Fruit fly (Drosophila melanogaster) whole organism, embryonic: ENCODE results near the gene mei-218.

ENCODE experiments used
- Adf1 ChIP-seq: fragments of 200-800 bp; sonication (Bioruptor generic); IDR thresholded peaks from 2 replicates; pipeline ENCODE4 v1.3.6; 2022; ENCODE audit warnings: missing biosample characterization, missing genetic modification characterization
- BtbVII ChIP-seq: fragments of 200-800 bp; sonication (Bioruptor generic); optimal IDR thresholded peaks from 3 replicates; lab custom pipeline; 2017; ENCODE audit warnings: missing biosample characterization, mild to moderate bottlenecking, missing genetic modification characterization
- C15 ChIP-seq: fragments of 200-800 bp; sonication (Bioruptor generic); IDR thresholded peaks from 3 replicates; pipeline ENCODE4 v1.3.6; 2022; ENCODE audit warnings: missing biosample characterization, missing genetic modification characterization
- CG10959 ChIP-seq: fragments of 200-800 bp; sonication (Bioruptor generic); IDR thresholded peaks from 2 replicates; pipeline ENCODE4 v1.3.6; 2022; ENCODE audit warnings: missing biosample characterization, missing genetic modification characterization
- CG12391 ChIP-seq: fragments of 200-800 bp; sonication (Bioruptor generic); optimal IDR thresholded peaks from 3 replicates; lab custom pipeline; 2018; ENCODE audit warnings: missing biosample characterization, mild to moderate bottlenecking, missing genetic modification characterization, moderate library complexity
- CG13624 ChIP-seq: fragments of 200-800 bp; sonication (Bioruptor generic); optimal IDR thresholded peaks from 2 replicates; lab custom pipeline; 2016; ENCODE audit warnings: missing biosample characterization, missing genetic modification characterization
- CG14014 ChIP-seq: fragments of 200-800 bp; sonication (Bioruptor generic); IDR thresholded peaks from 2 replicates; pipeline ENCODE4 v1.3.6; 2022; ENCODE audit warnings: missing biosample characterization, missing genetic modification characterization
- CG14667 ChIP-seq: fragments of 200-800 bp; sonication (Bioruptor generic); IDR thresholded peaks from 2 replicates; pipeline ENCODE4 v1.3.6; 2022; ENCODE audit warnings: missing biosample characterization, missing genetic modification characterization
- CG15011 ChIP-seq: fragments of 200-800 bp; sonication (Bioruptor generic); optimal IDR thresholded peaks from 3 replicates; lab custom pipeline; 2018; ENCODE audit warnings: missing biosample characterization, mild to moderate bottlenecking, missing genetic modification characterization
- CG1602 ChIP-seq: fragments of 200-800 bp; sonication (Bioruptor generic); optimal IDR thresholded peaks from 3 replicates; lab custom pipeline; 2016; ENCODE audit warnings: missing biosample characterization, missing genetic modification characterization
- CG16779 ChIP-seq: fragments of 200-800 bp; sonication (Bioruptor generic); IDR thresholded peaks from 2 replicates; pipeline ENCODE4 v1.3.6; 2022; ENCODE audit warnings: missing biosample characterization, missing genetic modification characterization
- CG17912 ChIP-seq: fragments of 200-800 bp; sonication (Bioruptor generic); optimal IDR thresholded peaks from 2 replicates; lab custom pipeline; 2018; ENCODE audit warnings: missing biosample characterization, mild to moderate bottlenecking, missing genetic modification characterization
- CG18011 ChIP-seq: fragments of 200-800 bp; sonication (Bioruptor generic); optimal IDR thresholded peaks from 2 replicates; lab custom pipeline; 2017; ENCODE audit warnings: missing biosample characterization, missing genetic modification characterization, mild to moderate bottlenecking, moderate library complexity, missing genotype
- CG2116 ChIP-seq: fragments of 200-800 bp; sonication (Bioruptor generic); optimal IDR thresholded peaks from 3 replicates; lab custom pipeline; 2018; ENCODE audit warnings: missing biosample characterization, mild to moderate bottlenecking, missing genetic modification characterization
- CG2120 ChIP-seq: fragments of 200-800 bp; sonication (Bioruptor generic); optimal IDR thresholded peaks from 3 replicates; lab custom pipeline; 2016; ENCODE audit warnings: missing biosample characterization, missing genetic modification characterization
- CG2202 ChIP-seq: fragments of 200-800 bp; sonication (Bioruptor generic); optimal IDR thresholded peaks from 2 replicates; lab custom pipeline; 2018; ENCODE audit warnings: missing biosample characterization, mild to moderate bottlenecking, missing genetic modification characterization
- CG2712 ChIP-seq: fragments of 200-800 bp; optimal IDR thresholded peaks from 3 replicates; lab custom pipeline; 2019; ENCODE audit warnings: missing biosample characterization, mild to moderate bottlenecking, missing genetic modification characterization, moderate library complexity
- CG4328 ChIP-seq: fragments of 200-800 bp; sonication (Bioruptor generic); optimal IDR thresholded peaks from 3 replicates; lab custom pipeline; 2017; ENCODE audit warnings: missing biosample characterization, missing genetic modification reagents, missing genetic modification characterization
- CG6683 ChIP-seq: fragments of 200-800 bp; sonication (Bioruptor generic); optimal IDR thresholded peaks from 2 replicates; lab custom pipeline; 2017; ENCODE audit warnings: missing biosample characterization, mild to moderate bottlenecking, missing genetic modification characterization, missing genetic modification reagents
- CG7357 ChIP-seq: fragments of 200-800 bp; sonication (Bioruptor generic); IDR thresholded peaks from 3 replicates; pipeline ENCODE4 v1.3.6; 2022; ENCODE audit warnings: missing biosample characterization, missing genetic modification characterization
- CG7786 ChIP-seq: fragments of 200-800 bp; sonication (Bioruptor generic); optimal IDR thresholded peaks from 2 replicates; lab custom pipeline; 2016; ENCODE audit warnings: missing biosample characterization, missing genetic modification characterization
- CG9215 ChIP-seq: fragments of 200-800 bp; sonication (Bioruptor generic); IDR thresholded peaks from 2 replicates; pipeline ENCODE4 v1.3.6; 2022; ENCODE audit warnings: missing biosample characterization, missing genetic modification characterization
- CG9437 ChIP-seq: fragments of 200-800 bp; sonication (Bioruptor generic); optimal IDR thresholded peaks from 2 replicates; lab custom pipeline; 2018; ENCODE audit warnings: missing biosample characterization, mild to moderate bottlenecking, missing genetic modification characterization
- CG9797 ChIP-seq: fragments of 200-800 bp; sonication (Bioruptor generic); optimal IDR thresholded peaks from 3 replicates; lab custom pipeline; 2018; ENCODE audit warnings: missing biosample characterization, mild to moderate bottlenecking, missing genetic modification characterization
- D ChIP-seq, 2 experiments: fragments of 200-800 bp in 1 of 2; fragments of >200 bp in 1 of 2; sonication (Bioruptor generic) in 1 of 2; optimal IDR thresholded peaks; 2 replicates in 1 of 2; 3 replicates in 1 of 2; lab custom pipeline; 2017; ENCODE audit warnings: mild to moderate bottlenecking in 1 of 2, missing biosample characterization in 1 of 2, missing genetic modification characterization in 1 of 2, missing genetic modification reagents in 1 of 2
- Dad ChIP-seq: fragments of 200-800 bp; sonication (Bioruptor generic); optimal IDR thresholded peaks from 3 replicates; lab custom pipeline; 2016; ENCODE audit warnings: missing biosample characterization, missing genetic modification characterization
- E2f1 ChIP-seq: fragments of 200-800 bp; sonication (Bioruptor generic); IDR thresholded peaks from 2 replicates; pipeline ENCODE4 v1.3.6; 2022; ENCODE audit warnings: missing biosample characterization, missing genetic modification characterization
- Eip74EF ChIP-seq, 2 experiments: fragments of 200-800 bp in 1 of 2; fragments of >200 bp in 1 of 2; sonication (Bioruptor generic) in 1 of 2; optimal IDR thresholded peaks; 2 replicates each; lab custom pipeline; 2017 to 2019; ENCODE audit warnings: missing biosample characterization in 2 of 2, missing genetic modification characterization in 2 of 2, mild to moderate bottlenecking in 1 of 2, moderate library complexity in 1 of 2
- HHEX ChIP-seq: fragments of 200-800 bp; sonication (Bioruptor generic); optimal IDR thresholded peaks from 3 replicates; lab custom pipeline; 2017; ENCODE audit warnings: missing biosample characterization, mild to moderate bottlenecking, missing genetic modification characterization, missing genetic modification reagents
- Lhr ChIP-seq: fragments of 200-800 bp; sonication (Bioruptor generic); optimal IDR thresholded peaks from 3 replicates; lab custom pipeline; 2017; ENCODE audit warnings: mild to moderate bottlenecking, missing biosample characterization, missing genetic modification reagents, missing genetic modification characterization
- Max ChIP-seq: fragments of 200-800 bp; sonication (Bioruptor generic); optimal IDR thresholded peaks from 2 replicates; lab custom pipeline; 2016; ENCODE audit warnings: missing biosample characterization, mild to moderate bottlenecking, missing genetic modification characterization
- Med ChIP-seq: fragments of 200-800 bp; sonication (Bioruptor generic); peaks from one replicate; lab custom pipeline; 2016; ENCODE audit warnings: missing biosample characterization, missing genetic modification characterization, mild to moderate bottlenecking, inconsistent platforms, moderate library complexity
- NFAT ChIP-seq: fragments of 200-800 bp; sonication (Bioruptor generic); IDR thresholded peaks from 2 replicates; pipeline ENCODE4 v1.3.6; 2022; ENCODE audit warnings: missing biosample characterization, missing genetic modification characterization
- Oaz ChIP-seq: fragments of 200-800 bp; sonication (Bioruptor generic); IDR thresholded peaks from 2 replicates; pipeline ENCODE4 v1.3.6; 2022; ENCODE audit warnings: missing biosample characterization, missing genetic modification characterization
- Side ChIP-seq: fragments of 200-800 bp; sonication (Bioruptor generic); optimal IDR thresholded peaks from 2 replicates; lab custom pipeline; 2016; ENCODE audit warnings: missing biosample characterization, missing genetic modification characterization
- Sry-β ChIP-seq: fragments of 200-800 bp; sonication (Bioruptor generic); optimal IDR thresholded peaks from 2 replicates; lab custom pipeline; 2018; ENCODE audit warnings: missing biosample characterization, mild to moderate bottlenecking, missing genetic modification characterization, moderate library complexity
- Stat92E ChIP-seq, 3 experiments: fragments of >200 bp in 2 of 3; fragments of 200-800 bp in 1 of 3; sonication (Bioruptor generic) in 1 of 3; optimal IDR thresholded peaks; 2 replicates each; lab custom pipeline; 2017 to 2019; ENCODE audit warnings: missing biosample characterization in 3 of 3, missing genetic modification characterization in 3 of 3, mild to moderate bottlenecking in 1 of 3, moderate library complexity in 1 of 3
- TFAM ChIP-seq: fragments of 200-800 bp; sonication (Bioruptor generic); optimal IDR thresholded peaks from 2 replicates; lab custom pipeline; 2017; ENCODE audit warnings: missing biosample characterization, missing genetic modification characterization, inconsistent platforms
- Tbp ChIP-seq: fragments of >200 bp; optimal IDR thresholded peaks from 2 replicates; lab custom pipeline; 2018; ENCODE audit warnings: missing biosample characterization, missing genetic modification characterization
- aop ChIP-seq: fragments of 200-800 bp; sonication (Bioruptor generic); IDR thresholded peaks from 2 replicates; pipeline ENCODE4 v1.3.6; 2022; ENCODE audit warnings: missing biosample characterization, missing genetic modification characterization
- ap ChIP-seq: fragments of 200-800 bp; sonication (Bioruptor generic); IDR thresholded peaks from 2 replicates; pipeline ENCODE4 v1.3.6; 2022; ENCODE audit warnings: missing biosample characterization, missing genetic modification characterization
- btn ChIP-seq: fragments of 200-800 bp; sonication (Bioruptor generic); optimal IDR thresholded peaks from 2 replicates; lab custom pipeline; 2016; ENCODE audit warnings: missing biosample characterization, missing genetic modification characterization
- gsb ChIP-seq: fragments of 200-800 bp; sonication (Bioruptor generic); IDR thresholded peaks from 2 replicates; pipeline ENCODE4 v1.3.6; 2022; ENCODE audit warnings: missing biosample characterization, missing genetic modification characterization
- gsb-n ChIP-seq: fragments of 200-800 bp; sonication (Bioruptor generic); optimal IDR thresholded peaks from 3 replicates; lab custom pipeline; 2018; ENCODE audit warnings: missing biosample characterization, mild to moderate bottlenecking, missing genetic modification characterization
- h ChIP-seq: fragments of >200 bp; optimal IDR thresholded peaks from 2 replicates; lab custom pipeline; 2017
- inv ChIP-seq: fragments of 200-800 bp; sonication (Bioruptor generic); IDR thresholded peaks from 2 replicates; pipeline ENCODE4 v1.3.6; 2022; ENCODE audit warnings: missing biosample characterization, missing genetic modification characterization; ENCODE audit not compliant: partially characterized antibody
- jing ChIP-seq: fragments of 200-800 bp; sonication (Bioruptor generic); optimal IDR thresholded peaks from 2 replicates; lab custom pipeline; 2018; ENCODE audit warnings: missing biosample characterization, mild to moderate bottlenecking, missing genetic modification characterization
- lov ChIP-seq, 2 experiments: fragments of 200-800 bp in 1 of 2; fragments of >200 bp in 1 of 2; sonication (Bioruptor generic) in 1 of 2; IDR thresholded peaks in 1 of 2; optimal IDR thresholded peaks in 1 of 2; 2 replicates in 1 of 2; 3 replicates in 1 of 2; pipeline versions ENCODE4 v1.3.6 to Lab custom; 2017 to 2022; ENCODE audit warnings: missing biosample characterization in 1 of 2, missing genetic modification characterization in 1 of 2
- mam ChIP-seq: fragments of 200-800 bp; sonication (Bioruptor generic); optimal IDR thresholded peaks from 3 replicates; lab custom pipeline; 2016; ENCODE audit warnings: missing biosample characterization, missing genetic modification characterization
- run ChIP-seq: fragments of 200-800 bp; sonication (Bioruptor generic); optimal IDR thresholded peaks from 3 replicates; lab custom pipeline; 2018; ENCODE audit warnings: missing biosample characterization, mild to moderate bottlenecking, missing genetic modification characterization

The mei-218 gene

DNA sequence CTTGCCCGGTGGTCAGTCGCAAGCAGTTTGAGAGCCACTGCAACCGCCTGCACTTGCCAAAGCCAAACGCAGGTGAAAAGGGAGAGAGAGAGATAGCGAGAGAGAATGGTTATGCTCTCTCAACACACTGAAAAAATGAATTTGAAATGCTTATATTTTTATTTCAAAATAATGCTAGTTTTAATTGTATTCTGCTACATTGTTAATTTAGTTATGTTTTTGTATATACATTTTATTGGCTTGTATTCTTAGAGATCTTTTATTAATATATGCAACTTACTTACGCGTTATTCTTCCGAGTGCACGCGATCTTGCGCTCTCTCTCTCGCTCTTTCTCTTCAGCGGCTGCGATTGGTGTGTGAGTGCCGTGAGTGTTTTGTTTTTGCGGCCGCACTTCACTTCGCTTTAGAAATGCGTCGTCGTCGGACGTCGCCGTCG, 35.7 kb upstream of the mei-218 start (continued):
- TF ChIP-seq BtbVII (GFP tag; lab: Kevin White, UChicago) (peak; percentile 95), CG9215 (GFP tag; lab: Robert Waterston, UW) (peak; percentile 97), HHEX (GFP tag; lab: Kevin White, UChicago) (peak; percentile 96), Max (GFP tag; lab: Kevin White, UChicago) (peak; percentile 97), aop (GFP tag; lab: Robert Waterston, UW) (no peak), CG2202 (peak; percentile 71), Dad (peak; percentile 96), Oaz (peak; percentile 98), Side (GFP tag; lab: Kevin White, UChicago) (peak; percentile 91), CG4328 (GFP tag; lab: Kevin White, UChicago) (peak; percentile 93), CG18011 (GFP tag; lab: Kevin White, UChicago) (no peak), D (optimal IDR thresholded peaks at IDR 0.05; lab: Kevin White, UChicago) (no peak), D (GFP tag; optimal IDR thresholded peaks at IDR 0.05; lab: Kevin White, UChicago) (peak; percentile 97), CG14014 (GFP tag; lab: Robert Waterston, UW) (no peak), E2f1 (GFP tag; lab: Robert Waterston, UW) (peak; percentile 99), CG17912 (peak; percentile 67), CG7786 (GFP tag; lab: Kevin White, UChicago) (peak; percentile 69), Tbp (no peak), CG1602 (GFP tag; lab: Kevin White, UChicago) (peak; percentile 63), CG9797 (GFP tag; lab: Kevin White, UChicago) (peak; percentile 52), gsb-n (no peak), CG15011 (GFP tag; lab: Kevin White, UChicago) (peak; percentile 95), Lhr (GFP tag; lab: Kevin White, UChicago) (no peak), mam (GFP tag; lab: Kevin White, UChicago) (peak; percentile 92), Eip74EF (GFP tag; optimal IDR thresholded peaks at IDR 0.05; lab: Kevin White, UChicago) (peak in 1 of 2 experiments; percentile 99), ap (GFP tag; lab: Robert Waterston, UW) (peak; percentile 60), CG16779 (GFP tag; lab: Robert Waterston, UW) (peak; percentile 91), CG10959 (GFP tag; lab: Robert Waterston, UW) (peak; percentile 99), run (tag; lab: Kevin White, UChicago) (peak; percentile 97), CG13624 (GFP tag; lab: Kevin White, UChicago) (peak; percentile 97), btn (peak; percentile 80), CG12391 (tag; lab: Kevin White, UChicago) (no peak), Med (GFP tag; lab: Kevin White, UChicago) (peak; percentile 99), C15 (GFP tag; lab: Robert Waterston, UW) (peak; percentile 96), jing (no peak), CG9437 (GFP tag; lab: Kevin White, UChicago) (no peak), CG2712 (tag; lab: Kevin White, UChicago) (peak; percentile 99), Adf1 (no peak), CG7357 (GFP tag; lab: Robert Waterston, UW) (peak; percentile 95), h (lab: Kevin White, UChicago) (no peak), CG2116 (GFP tag; lab: Kevin White, UChicago) (no peak), lov (optimal IDR thresholded peaks at IDR 0.05; lab: Kevin White, UChicago) (no peak), lov (GFP tag; IDR thresholded peaks at IDR 0.05; lab: Robert Waterston, UW) (peak; percentile 98), TFAM (peak; percentile 87), CG6683 (peak; percentile 94), Sry-β (GFP tag; lab: Kevin White, UChicago) (peak; percentile 39), Stat92E (GFP tag; optimal IDR thresholded peaks at IDR 0.05; lab: Kevin White, UChicago) (peak in 1 of 3 experiments; percentile 99), NFAT (peak; percentile 96), inv (GFP tag; lab: Robert Waterston, UW) (no peak), CG14667 (GFP tag; lab: Robert Waterston, UW) (peak; percentile 98), gsb (peak; percentile 97), CG2120 (GFP tag; lab: Kevin White, UChicago) (no peak)
